Worm (Caenorhabditis elegans) whole organism, L2 larva: ENCODE measurements around the gene C28D4.5.

Experiments
- aly-2 ChIP-seq: fragments of 150-350 bp; optimal IDR thresholded peaks from 2 replicates; lab custom pipeline; 2014; ENCODE audit warnings: missing biosample characterization, missing genetic modification characterization
- elt-1 ChIP-seq: fragments of 150-350 bp; optimal IDR thresholded peaks from 2 replicates; lab custom pipeline; 2014; ENCODE audit warnings: missing biosample characterization, missing genetic modification characterization
- lin-39 ChIP-seq: fragments of 150-350 bp; optimal IDR thresholded peaks from 2 replicates; lab custom pipeline; 2014; ENCODE audit warnings: missing biosample characterization, missing genetic modification reagents, missing genetic modification characterization
- lsy-2 ChIP-seq, 2 experiments: fragments of 150-350 bp in 1 of 2; sonication (generic microtip) in 1 of 2; optimal IDR thresholded peaks; 2 replicates each; lab custom pipeline; 2014 to 2017; ENCODE audit warnings: missing biosample characterization in 2 of 2, missing genetic modification characterization in 2 of 2
- nhr-11 ChIP-seq: fragments of 150-350 bp; optimal IDR thresholded peaks from 2 replicates; lab custom pipeline; 2014; ENCODE audit warnings: missing biosample characterization, missing genetic modification characterization
- nhr-237 ChIP-seq: fragments of 150-350 bp; optimal IDR thresholded peaks from 2 replicates; lab custom pipeline; 2014; ENCODE audit warnings: missing biosample characterization, missing genetic modification characterization
- nhr-77 ChIP-seq: fragments of 150-350 bp; optimal IDR thresholded peaks from 2 replicates; lab custom pipeline; 2014; ENCODE audit warnings: missing biosample characterization, missing genetic modification characterization
- unc-62 ChIP-seq: fragments of 150-350 bp; optimal IDR thresholded peaks from 2 replicates; lab custom pipeline; 2014; ENCODE audit warnings: missing biosample characterization, missing genetic modification reagents, missing genetic modification characterization

DNA sequence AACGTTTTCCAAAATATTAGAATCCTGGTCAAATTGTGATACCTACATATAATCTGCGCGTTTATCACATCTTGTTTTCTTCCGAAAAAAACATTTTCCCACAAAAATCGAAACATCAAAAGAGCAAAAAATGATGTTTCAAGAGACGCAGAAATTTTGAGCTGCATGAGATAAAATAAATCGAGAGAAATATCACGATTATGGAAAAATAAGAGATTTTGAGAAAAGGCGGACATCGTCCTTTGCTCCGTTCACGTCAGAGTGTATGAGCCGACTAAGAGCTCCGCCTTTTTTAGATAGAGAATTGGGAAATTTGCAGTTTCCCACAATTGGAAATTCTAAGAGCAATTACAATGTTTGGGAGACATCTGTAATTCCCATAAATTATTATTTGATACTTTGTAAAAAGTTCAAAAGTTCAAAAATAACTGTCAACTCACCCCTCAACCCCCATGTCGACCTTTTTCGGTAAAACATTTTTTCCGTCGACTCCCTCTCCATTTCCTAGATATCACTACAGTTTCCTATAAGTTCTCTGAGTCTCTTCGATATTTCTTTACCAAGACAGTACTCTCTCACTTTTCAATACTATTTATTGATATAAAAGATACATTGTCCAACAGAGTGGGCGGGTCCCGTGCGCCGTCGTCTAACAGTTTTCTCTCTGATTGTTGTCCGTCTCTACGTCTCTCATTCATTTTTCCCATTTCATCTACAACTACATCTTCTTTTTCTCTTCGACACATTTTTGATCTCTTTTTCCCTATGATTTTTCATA is 10.2 kb upstream of the C28D4.5 start:
- TF ChIP-seq elt-1 (tag; lab: Kevin White, UChicago): no peak
- no peak for TF ChIP-seq aly-2
- no peak for TF ChIP-seq nhr-11
- TF ChIP-seq lsy-2 (tag; optimal IDR thresholded peaks at IDR 0.05; lab: Kevin White, UChicago): no peak
- no peak for TF ChIP-seq unc-62 (GFP tag; lab: Kevin White, UChicago)
- no peak for TF ChIP-seq nhr-237 (tag; lab: Kevin White, UChicago)
- no peak for TF ChIP-seq lin-39 (tag; lab: Kevin White, UChicago)
- no peak for TF ChIP-seq nhr-77 (tag; lab: Kevin White, UChicago)
